Worm (Caenorhabditis elegans): Measurements from ENCODE around the gene dpy-23.

DNA sequence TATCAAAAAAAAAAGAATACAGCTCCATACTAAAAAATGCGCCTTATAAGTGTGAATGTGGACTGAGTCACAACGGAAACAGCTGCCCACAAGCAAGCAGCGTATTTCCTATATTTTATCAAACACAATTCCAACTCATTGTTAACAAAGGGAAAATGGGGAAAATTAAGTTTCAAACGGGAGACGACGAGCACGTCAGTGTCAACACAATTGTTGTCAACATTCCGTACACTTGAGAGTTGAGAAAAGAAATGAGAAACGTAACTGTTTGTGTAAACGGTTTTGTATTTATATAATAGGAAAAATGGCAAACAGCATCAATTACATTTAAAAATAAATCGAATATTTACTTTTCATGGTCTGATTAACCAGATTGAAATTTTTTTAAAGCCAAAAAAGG, 50.5 kb downstream of the dpy-23 start:
- TF ChIP-seq ama-1 (optimal IDR thresholded peaks at IDR 0.05): no peak
- no peak for TF ChIP-seq ets-7 (tag; optimal IDR thresholded peaks at IDR 0.05)
- TF ChIP-seq flt-1 (GFP tag; IDR thresholded peaks at IDR 0.05): no peak
- no peak for TF ChIP-seq scrt-1 (GFP tag; IDR thresholded peaks at IDR 0.05)
- TF ChIP-seq pes-1 (GFP tag; IDR thresholded peaks at IDR 0.05): no peak
- no peak for TF ChIP-seq hmbx-1 (tag; optimal IDR thresholded peaks at IDR 0.05)
- no peak for TF ChIP-seq hnd-1 (tag; optimal IDR thresholded peaks at IDR 0.05)
- TF ChIP-seq hmg-4 (GFP tag; optimal IDR thresholded peaks at IDR 0.05): no peak
- no peak for TF ChIP-seq tbx-37 (GFP tag; conservative IDR thresholded peaks at IDR 0.05)
- no peak for TF ChIP-seq F13C5.2 (tag; optimal IDR thresholded peaks at IDR 0.05)
- no peak for TF ChIP-seq tbx-11 (GFP tag; IDR thresholded peaks at IDR 0.05)
- TF ChIP-seq sea-1 (GFP tag; conservative IDR thresholded peaks at IDR 0.05): no peak
